Worm (Caenorhabditis elegans) whole organism, young adult: ENCODE results near the gene tnt-4.

Source experiments
- B0035.1 ChIP-seq: sonication (generic microtip); optimal IDR thresholded peaks from 2 replicates; lab custom pipeline; 2016; ENCODE audit warnings: missing genetic modification characterization, mild to moderate bottlenecking, missing compliant biosample characterization, missing genotype, missing genetic modification reagents
- B0261.1 ChIP-seq: sonication (generic microtip); optimal IDR thresholded peaks from 2 replicates; lab custom pipeline; 2016; ENCODE audit warnings: mild to moderate bottlenecking, missing genetic modification characterization, moderate library complexity, missing compliant biosample characterization
- F10E7.11 ChIP-seq: sonication (generic microtip); optimal IDR thresholded peaks from 2 replicates; lab custom pipeline; 2017; ENCODE audit warnings: mild to moderate bottlenecking, missing genetic modification characterization, moderate library complexity, missing compliant biosample characterization
- F57A8.1 ChIP-seq: fragments of 200-800 bp; sonication (Bioruptor generic); optimal IDR thresholded peaks from 2 replicates; lab custom pipeline; 2018; ENCODE audit warnings: mild to moderate bottlenecking, missing genetic modification characterization, moderate library complexity, missing compliant biosample characterization
- F57C9.4 ChIP-seq: sonication (generic microtip); optimal IDR thresholded peaks from 2 replicates; lab custom pipeline; 2017; ENCODE audit warnings: mild to moderate bottlenecking, missing genetic modification characterization, missing compliant biosample characterization
- Y67H2A.10 ChIP-seq: fragments of 200-800 bp; sonication (Bioruptor generic); conservative IDR thresholded peaks from 2 replicates; pipeline ENCODE4 v1.3.6; 2022; ENCODE audit warnings: missing genetic modification reagents, missing genetic modification characterization, missing compliant biosample characterization
- Y95B8A.8 ChIP-seq: fragments of 200-800 bp; sonication (Bioruptor generic); IDR thresholded peaks from 2 replicates; pipeline ENCODE4 v1.3.6; 2022; ENCODE audit warnings: missing genetic modification reagents, missing genetic modification characterization, missing compliant biosample characterization
- ceh-58 ChIP-seq: fragments of 200-800 bp; sonication (Bioruptor generic); IDR thresholded peaks from 2 replicates; pipeline ENCODE4 v1.3.6; 2022; ENCODE audit warnings: missing genetic modification characterization, missing compliant biosample characterization
- ceh-91 ChIP-seq: fragments of 200-800 bp; sonication (Bioruptor generic); IDR thresholded peaks from 2 replicates; pipeline ENCODE4 v1.3.6; 2022; ENCODE audit warnings: missing genetic modification reagents, missing genetic modification characterization, missing compliant biosample characterization
- chd-7 ChIP-seq: sonication (generic microtip); optimal IDR thresholded peaks from 2 replicates; lab custom pipeline; 2016; ENCODE audit warnings: mild to moderate bottlenecking, missing genetic modification characterization, moderate library complexity, missing compliant biosample characterization
- dpff-1 ChIP-seq: sonication (generic microtip); optimal IDR thresholded peaks from 2 replicates; lab custom pipeline; 2017; ENCODE audit warnings: mild to moderate bottlenecking, missing genetic modification characterization, missing compliant biosample characterization
- egl-18 ChIP-seq: fragments of 200-800 bp; sonication (Bioruptor generic); IDR thresholded peaks from 2 replicates; pipeline ENCODE4 v1.3.6; 2022; ENCODE audit warnings: missing genetic modification reagents, missing genetic modification characterization, missing compliant biosample characterization
- ets-4 ChIP-seq: fragments of 200-800 bp; sonication (Bioruptor generic); optimal IDR thresholded peaks from 2 replicates; lab custom pipeline; 2018; ENCODE audit warnings: mild to moderate bottlenecking, missing genetic modification characterization, missing compliant biosample characterization
- gei-17 ChIP-seq: fragments of 200-800 bp; sonication (Bioruptor generic); optimal IDR thresholded peaks from 2 replicates; lab custom pipeline; 2018; ENCODE audit warnings: mild to moderate bottlenecking, missing genetic modification characterization, missing compliant biosample characterization
- him-1 ChIP-seq: sonication (generic microtip); optimal IDR thresholded peaks from 2 replicates; lab custom pipeline; 2016; ENCODE audit warnings: missing genotype, missing genetic modification reagents, missing genetic modification characterization, missing compliant biosample characterization
- hlh-26 ChIP-seq: fragments of 200-800 bp; sonication (Bioruptor generic); conservative IDR thresholded peaks from 2 replicates; pipeline ENCODE4 v1.3.6; 2022; ENCODE audit warnings: missing genetic modification reagents, missing genetic modification characterization, missing compliant biosample characterization
- lin-26 ChIP-seq: fragments of 200-800 bp; sonication (Bioruptor generic); IDR thresholded peaks from 2 replicates; pipeline ENCODE4 v1.3.6; 2022; ENCODE audit warnings: missing genetic modification reagents, missing genetic modification characterization, missing compliant biosample characterization
- lin-54 ChIP-seq: fragments of 200-800 bp; sonication (Bioruptor generic); optimal IDR thresholded peaks from 2 replicates; lab custom pipeline; 2018; ENCODE audit warnings: mild to moderate bottlenecking, missing genetic modification characterization, missing compliant biosample characterization
- madf-6 ChIP-seq: fragments of 200-800 bp; sonication (Bioruptor generic); IDR thresholded peaks from 2 replicates; pipeline ENCODE4 v1.3.6; 2022; ENCODE audit warnings: missing genetic modification reagents, missing genetic modification characterization, missing compliant biosample characterization
- nfya-1 ChIP-seq: sonication (generic microtip); optimal IDR thresholded peaks from 2 replicates; lab custom pipeline; 2017; ENCODE audit warnings: antibody characterized with exemption, missing compliant biosample characterization, missing genetic modification characterization, borderline replicate concordance; ENCODE audit not compliant: insufficient read depth
- nhr-179 ChIP-seq: sonication (generic microtip); optimal IDR thresholded peaks from 2 replicates; lab custom pipeline; 2016; ENCODE audit warnings: mild to moderate bottlenecking, missing genetic modification characterization, missing compliant biosample characterization
- nhr-80 ChIP-seq: sonication (generic microtip); optimal IDR thresholded peaks from 2 replicates; lab custom pipeline; 2016; ENCODE audit warnings: missing genetic modification characterization, missing compliant biosample characterization
- pha-4 ChIP-seq: fragments of 150-350 bp; sonication (generic microtip); optimal IDR thresholded peaks from 2 replicates; lab custom pipeline; 2014; ENCODE audit warnings: missing biosample characterization, missing genetic modification reagents, missing genetic modification characterization
- snpc-1.3 ChIP-seq: sonication (generic microtip); optimal IDR thresholded peaks from 2 replicates; lab custom pipeline; 2017; ENCODE audit warnings: missing genetic modification characterization, mild to moderate bottlenecking, missing compliant biosample characterization, antibody characterized with exemption, moderate library complexity, missing genotype, missing genetic modification reagents; ENCODE audit not compliant: insufficient read depth
- snpc-3.4 ChIP-seq: sonication (generic microtip); optimal IDR thresholded peaks from 2 replicates; lab custom pipeline; 2017; ENCODE audit warnings: missing genetic modification characterization, mild to moderate bottlenecking, missing compliant biosample characterization, antibody characterized with exemption, moderate library complexity, missing genotype, missing genetic modification reagents
- unc-62 ChIP-seq: fragments of 150-350 bp; optimal IDR thresholded peaks from 2 replicates; lab custom pipeline; 2014; ENCODE audit warnings: missing biosample characterization, missing genetic modification reagents, missing genetic modification characterization
- xnd-1 ChIP-seq: sonication (generic microtip); optimal IDR thresholded peaks from 2 replicates; lab custom pipeline; 2016; ENCODE audit warnings: missing genotype, missing genetic modification reagents, missing genetic modification characterization, missing compliant biosample characterization
- zfh-2 ChIP-seq: fragments of 200-800 bp; sonication (Bioruptor generic); conservative IDR thresholded peaks from 2 replicates; pipeline ENCODE4 v1.3.6; 2022; ENCODE audit warnings: missing genetic modification reagents, missing genetic modification characterization, missing compliant biosample characterization
- ztf-18 ChIP-seq: sonication (generic microtip); optimal IDR thresholded peaks from 2 replicates; lab custom pipeline; 2016; ENCODE audit warnings: missing genotype, mild to moderate bottlenecking, missing genetic modification characterization, missing compliant biosample characterization

The tnt-4 gene

DNA sequence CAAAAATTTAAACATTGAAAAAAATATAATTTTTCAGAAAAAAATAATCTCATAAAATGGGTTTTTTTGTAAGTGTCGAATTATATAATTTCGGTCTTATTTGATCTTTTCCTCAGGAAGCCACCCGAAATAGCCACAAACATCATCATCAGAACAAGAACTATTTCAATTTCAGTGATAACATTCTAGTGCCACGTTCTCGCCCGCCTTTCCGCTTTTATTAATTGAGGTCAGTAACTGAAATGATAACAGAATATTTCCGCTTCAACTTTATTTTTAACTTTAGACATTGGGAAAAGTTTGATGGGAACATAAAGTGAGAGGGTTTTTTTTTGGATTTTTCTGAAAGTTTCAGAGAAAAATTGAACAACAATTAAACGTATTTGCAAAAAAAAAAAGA lies 3.5 kb downstream of the tnt-4 start:
- TF ChIP-seq B0035.1 (no peak), him-1 (no peak), nhr-80 (peak; percentile 42)
- TF ChIP-seq, all 124 proteins: peak for 1

DNA sequence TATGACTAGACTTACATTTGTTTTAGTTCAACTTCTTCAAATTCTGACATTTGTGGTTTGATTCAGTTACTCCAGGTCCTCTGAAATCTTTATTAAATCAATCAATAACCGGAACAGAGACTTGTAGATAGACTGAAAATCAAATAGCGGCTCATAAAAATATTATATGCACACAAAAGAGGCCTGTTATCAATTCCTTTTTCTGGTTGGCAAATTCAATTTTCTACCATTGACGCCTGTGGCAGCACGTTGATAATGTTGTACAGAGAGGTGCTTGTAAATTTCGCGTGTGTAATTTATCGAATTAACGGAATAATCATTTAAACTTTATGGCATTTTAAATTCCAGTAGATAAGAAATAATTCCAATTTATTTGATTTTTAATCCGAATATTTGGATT lies 5.8 kb downstream of the tnt-4 start, which contains the start of gene T08B1.1:
Gene T08B1.1 (minus strand): TSS at position 92 of the 400 bp plus-strand sequence.
- TF ChIP-seq nhr-80 (peak; percentile 64), Y95B8A.8 (no peak)

DNA sequence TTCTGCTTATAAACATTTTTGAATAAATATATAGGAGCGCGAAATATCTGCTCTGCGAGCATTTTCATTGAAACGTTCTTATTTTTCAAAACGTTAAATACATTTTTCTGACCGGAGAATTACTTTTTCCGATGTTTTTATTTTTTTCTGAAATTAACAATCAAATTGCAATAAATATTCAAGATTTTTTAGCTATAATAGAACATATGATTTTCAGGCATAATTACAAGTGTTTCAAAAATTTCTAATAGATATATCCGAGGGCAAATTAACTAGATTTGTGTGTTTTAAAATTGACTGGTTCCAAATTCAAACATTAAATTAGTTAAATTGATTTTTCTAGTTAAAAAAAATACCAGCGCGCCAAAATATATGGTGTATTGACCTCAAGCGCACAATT lies 13.8 kb downstream of the tnt-4 start, which contains the start of gene T08B1.4:
Gene T08B1.4 (plus strand): TSS at position 301 of the 400 bp plus-strand sequence.
- TF ChIP-seq F57A8.1 (GFP tag; lab: Kevin White, UChicago), result no peak
- TF ChIP-seq snpc-3.4 (tag; lab: Kevin White, UChicago), result no peak
- TF ChIP-seq dpff-1, result no peak
- no peak for TF ChIP-seq snpc-1.3 (tag; lab: Kevin White, UChicago)
- no peak for TF ChIP-seq xnd-1
- no peak for TF ChIP-seq B0261.1 (tag; lab: Kevin White, UChicago)

ce11 chrV:1975049-1975448 lies 17.7 kb downstream of the tnt-4 start, which contains the start of gene fbxa-201:
Gene fbxa-201, plus strand, starts transcription at chrV:1975349.
- no peak for TF ChIP-seq pha-4 (tag; lab: Kevin White, UChicago)

- TF ChIP-seq hlh-26, result no peak
- TF ChIP-seq ztf-18 (tag; lab: Kevin White, UChicago), result no peak
- TF ChIP-seq F10E7.11 (tag; lab: Kevin White, UChicago), result no peak
- no peak for TF ChIP-seq nhr-179 (tag; lab: Kevin White, UChicago)
- no peak for TF ChIP-seq zfh-2 (GFP tag; lab: Robert Waterston, UW)
- no peak for TF ChIP-seq F57C9.4 (tag; lab: Kevin White, UChicago)
- TF ChIP-seq Y67H2A.10 (GFP tag; lab: Robert Waterston, UW), result no peak
Measured at ce11 chrV:1969690-1970089, 23.0 kb downstream of the tnt-4 start.

DNA sequence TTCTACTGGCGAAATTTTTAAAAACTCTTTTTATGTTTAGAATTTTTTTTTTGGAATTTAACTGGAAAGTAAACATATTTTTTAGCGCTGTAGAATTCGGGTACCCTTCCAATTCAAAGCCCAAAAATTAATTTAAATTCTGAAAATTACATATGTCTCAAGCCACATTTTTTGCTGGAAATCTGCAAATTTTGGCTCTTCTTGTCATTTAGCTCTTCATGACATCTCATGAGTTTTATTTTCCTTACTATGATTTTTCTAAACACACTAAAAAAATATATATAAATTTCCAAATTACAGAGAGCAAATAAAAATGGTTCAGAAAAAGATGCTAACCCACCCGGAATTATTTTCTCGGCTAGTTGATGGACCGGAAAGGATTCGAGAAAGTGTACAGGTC lies 23.5 kb downstream of the tnt-4 start, which contains the start of gene acs-3:
Gene acs-3 (plus strand): TSS at position 301 of the 400 bp plus-strand sequence.
- TF ChIP-seq ceh-58 (GFP tag; lab: Robert Waterston, UW) (no peak), chd-7 (tag; lab: Kevin White, UChicago) (no peak), lin-26 (GFP tag; lab: Robert Waterston, UW) (no peak), B0261.1 (tag; lab: Kevin White, UChicago) (no peak), ets-4 (GFP tag; lab: Kevin White, UChicago) (no peak), madf-6 (GFP tag; lab: Robert Waterston, UW) (no peak), unc-62 (GFP tag; lab: Kevin White, UChicago) (no peak), gei-17 (GFP tag; lab: Kevin White, UChicago) (no peak), him-1 (no peak), egl-18 (GFP tag; lab: Robert Waterston, UW) (no peak), dpff-1 (no peak), nfya-1 (tag; lab: Kevin White, UChicago) (no peak), ceh-91 (GFP tag; lab: Robert Waterston, UW) (no peak), snpc-3.4 (tag; lab: Kevin White, UChicago) (no peak), lin-54 (GFP tag; lab: Kevin White, UChicago) (no peak)
- TF ChIP-seq, all 124 proteins: peak for 0
